Fruit fly (Drosophila melanogaster) ovary, adult (tissue): Measurements from ENCODE around the gene Ir94e.

Experiments
- CG17801 ChIP-seq: fragments of 200-800 bp; optimal IDR thresholded peaks from 2 replicates; lab custom pipeline; 2019; ENCODE audit warnings: missing biosample characterization, mild to moderate bottlenecking, missing genetic modification characterization, moderate library complexity; ENCODE audit not compliant: partially characterized antibody

Ir94e gene

dm6 chr3R:23405209-23405608, at the start of gene Ir94e:
Ir94e (plus strand) TSS chr3R:23405509.
- TF ChIP-seq CG17801 (GFP tag; lab: Kevin White, UChicago), result no peak

- TF ChIP-seq CG17801 (GFP tag; lab: Kevin White, UChicago), result peak; percentile 68
These were observed 49.2 kb upstream of the Ir94e start, which contains the start of the genes ATPsynCF6 and Sec13 for dm6 chr3R:23355829-23356738. ATPsynCF6 (minus strand) TSS chr3R:23356064. Sec13 (plus strand) TSS chr3R:23356278.

dm6 chr3R:23356920-23357386, 48.4 kb upstream of the Ir94e start:
- peak; percentile 77 for TF ChIP-seq CG17801 (GFP tag; lab: Kevin White, UChicago)

DNA sequence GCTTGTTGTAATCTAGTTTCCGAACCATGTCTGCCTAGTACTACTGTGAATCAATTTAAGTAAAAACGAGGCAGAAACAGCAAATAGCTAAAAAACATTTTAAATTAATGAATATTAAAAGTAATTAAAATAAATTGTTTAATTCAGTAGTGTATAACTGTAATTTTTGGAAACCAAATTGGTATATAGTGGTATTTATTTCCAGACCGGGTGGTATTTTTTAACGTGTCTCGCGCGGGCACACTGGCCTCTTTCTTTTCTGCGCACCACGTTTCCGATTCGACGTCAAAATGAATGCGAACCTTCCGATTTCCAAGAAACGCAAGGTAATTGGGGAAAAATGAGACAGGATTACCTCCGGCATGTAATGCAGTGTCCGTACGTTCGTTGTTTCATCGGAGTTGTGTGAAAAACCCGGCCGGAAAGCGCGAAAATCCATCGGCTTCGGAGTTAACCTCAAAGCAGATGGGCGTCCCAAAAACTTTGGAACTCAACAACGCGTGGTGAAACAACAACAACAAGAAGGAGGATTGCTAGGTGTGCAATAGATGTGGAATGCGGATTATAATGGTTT, 46.7 kb upstream of the Ir94e start, which contains the start of gene RpS3:
Gene RpS3, plus strand, starts transcription at position 248 of the 574 bp plus-strand sequence.
- TF ChIP-seq CG17801 (GFP tag; lab: Kevin White, UChicago), result peak; percentile 58

DNA sequence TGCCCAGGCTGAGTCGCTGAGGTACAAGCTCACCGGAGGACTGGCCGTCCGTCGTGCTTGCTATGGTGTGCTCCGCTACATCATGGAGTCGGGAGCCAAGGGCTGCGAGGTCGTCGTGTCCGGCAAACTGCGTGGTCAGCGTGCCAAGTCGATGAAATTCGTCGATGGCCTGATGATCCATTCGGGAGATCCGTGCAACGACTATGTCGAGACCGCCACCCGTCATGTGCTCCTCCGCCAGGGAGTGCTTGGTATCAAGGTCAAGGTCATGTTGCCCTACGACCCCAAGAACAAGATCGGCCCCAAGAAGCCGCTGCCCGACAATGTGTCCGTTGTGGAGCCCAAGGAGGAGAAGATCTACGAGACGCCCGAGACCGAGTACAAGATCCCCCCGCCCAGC, 45.9 kb upstream of the Ir94e start:
- TF ChIP-seq CG17801 (GFP tag; lab: Kevin White, UChicago), result no peak

DNA sequence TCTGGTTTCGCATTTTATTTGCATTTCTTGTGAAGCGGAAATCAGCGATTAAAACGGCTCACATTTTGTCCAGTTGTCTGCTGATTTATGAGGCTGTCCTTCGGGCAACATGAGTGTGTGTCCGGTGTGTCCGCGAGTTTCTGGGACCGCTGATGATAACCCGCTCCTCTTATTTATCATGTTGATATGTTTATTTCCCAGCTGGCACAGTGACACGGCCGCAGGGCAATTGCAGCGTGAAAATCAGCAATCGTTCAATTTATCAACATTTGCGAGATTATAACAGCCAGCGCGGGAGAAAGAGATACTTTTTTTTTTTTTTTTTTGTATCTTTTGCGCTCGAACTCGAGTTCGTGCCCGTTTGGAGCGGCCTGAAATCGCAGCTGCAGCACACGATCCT, 45.0 kb upstream of the Ir94e start:
- no peak for TF ChIP-seq CG17801 (GFP tag; lab: Kevin White, UChicago)

DNA sequence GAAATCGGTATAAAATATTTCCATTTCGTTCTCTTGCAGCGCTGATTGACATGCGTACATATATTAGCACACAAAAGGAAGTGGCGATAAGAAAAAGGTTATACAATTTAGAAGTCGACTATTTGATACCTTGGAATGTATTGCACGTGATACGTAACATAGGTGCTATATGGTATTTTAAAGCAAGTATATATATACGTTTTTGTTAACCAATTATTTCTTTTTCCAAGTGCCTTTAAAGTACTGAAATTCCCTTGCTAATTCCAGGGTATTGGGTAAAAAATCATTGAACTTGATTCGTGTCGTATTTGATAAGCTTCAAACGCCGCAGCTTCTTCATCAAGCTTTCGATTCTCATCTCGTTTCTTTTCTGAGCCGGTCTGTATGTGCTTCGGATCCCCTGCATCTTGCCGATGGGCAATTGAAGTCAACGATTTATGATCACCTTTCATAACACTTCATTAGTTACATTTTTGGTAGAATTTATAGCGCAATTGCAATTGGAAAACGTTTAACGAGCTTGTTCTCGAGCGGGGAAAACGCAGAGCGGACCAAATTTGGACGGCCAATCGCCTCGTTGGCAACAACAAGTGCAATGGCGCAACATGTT, 41.7 kb upstream of the Ir94e start, which contains the start of gene CG4408:
Gene CG4408, minus strand, starts transcription at position 60 of the 610 bp plus-strand sequence.
- TF ChIP-seq CG17801 (GFP tag; lab: Kevin White, UChicago), result peak; percentile 88

- no peak for TF ChIP-seq CG17801 (GFP tag; lab: Kevin White, UChicago)
These were observed 40.3 kb upstream of the Ir94e start for dm6 chr3R:23365028-23365427.

- TF ChIP-seq CG17801 (GFP tag; lab: Kevin White, UChicago), result no peak
These were observed 37.8 kb upstream of the Ir94e start for dm6 chr3R:23367540-23367939.

DNA sequence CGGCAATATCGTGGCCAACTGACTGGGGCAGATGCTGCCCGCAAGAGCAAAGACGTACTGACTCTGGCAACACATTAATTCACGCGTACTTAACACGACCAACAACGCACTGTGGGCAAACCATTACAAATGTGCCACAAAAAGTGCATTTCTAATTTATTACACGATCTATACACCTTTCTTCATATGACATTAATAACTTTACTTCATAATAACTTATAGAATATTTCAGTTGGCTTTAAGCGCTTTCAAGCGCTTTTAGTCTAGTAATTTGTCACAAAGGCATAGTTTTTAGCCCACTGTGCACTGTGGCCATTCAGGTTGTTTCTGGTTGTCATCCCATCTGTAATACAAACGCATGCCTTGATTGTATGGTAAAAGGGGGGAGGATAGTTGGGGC, 37.1 kb upstream of the Ir94e start:
- no peak for TF ChIP-seq CG17801 (GFP tag; lab: Kevin White, UChicago)

- TF ChIP-seq CG17801 (GFP tag; lab: Kevin White, UChicago), result no peak
These were observed 32.7 kb upstream of the Ir94e start, which contains the start of gene CG42827 for dm6 chr3R:23372624-23373023. CG42827 (plus strand) TSS chr3R:23372924.

- no peak for TF ChIP-seq CG17801 (GFP tag; lab: Kevin White, UChicago)
These were observed 31.9 kb upstream of the Ir94e start, which contains the start of gene CG42828 for dm6 chr3R:23373403-23373802. CG42828 (plus strand) TSS chr3R:23373703.

dm6 chr3R:23374290-23374689, 31.0 kb upstream of the Ir94e start:
- peak; percentile 88 for TF ChIP-seq CG17801 (GFP tag; lab: Kevin White, UChicago)

DNA sequence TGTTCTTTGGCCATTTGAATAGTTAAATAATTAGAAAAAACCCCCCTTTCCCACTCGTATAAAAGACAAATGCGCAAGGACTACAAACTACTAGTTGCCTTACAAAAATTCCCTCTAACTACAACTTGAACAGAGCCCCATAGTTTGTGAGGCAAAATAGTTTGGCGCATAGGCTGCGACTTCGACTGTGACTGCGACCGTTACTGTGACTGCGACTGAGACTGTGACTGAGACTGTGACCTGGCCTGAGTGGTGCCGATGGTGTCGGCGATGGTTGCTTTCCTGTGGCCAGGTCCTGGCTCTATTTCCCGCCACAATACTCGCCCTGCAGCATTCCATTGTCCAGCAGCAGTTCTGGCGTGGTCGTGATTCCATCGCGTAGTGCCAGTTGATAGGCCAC, 28.0 kb upstream of the Ir94e start:
- TF ChIP-seq CG17801 (GFP tag; lab: Kevin White, UChicago), result no peak

DNA sequence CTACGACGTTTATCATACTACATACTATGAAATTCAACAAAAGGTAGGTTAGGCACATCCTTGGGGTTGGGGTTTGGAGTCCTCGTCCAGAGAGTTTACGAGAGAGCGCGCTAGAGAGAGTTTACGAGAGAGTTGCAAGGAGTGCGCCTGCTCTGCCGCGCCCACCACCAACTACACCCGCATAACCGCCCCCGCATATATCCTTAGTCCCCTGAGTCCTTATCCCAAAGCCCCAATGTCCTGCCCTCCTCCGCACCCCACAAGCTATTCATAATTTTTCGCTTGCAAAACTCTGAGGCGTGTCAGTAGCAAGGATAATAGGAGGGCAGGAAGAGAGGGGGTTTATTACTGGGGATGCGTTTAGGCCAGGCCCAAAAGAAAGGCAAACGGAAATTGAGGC, 21.6 kb upstream of the Ir94e start:
- no peak for TF ChIP-seq CG17801 (GFP tag; lab: Kevin White, UChicago)
